Worm (Caenorhabditis elegans) whole organism, L1 larva: ENCODE data around the gene C02H6.3.

Experiments
- C16A3.4 ChIP-seq: fragments of 150-350 bp; optimal IDR thresholded peaks from 2 replicates; lab custom pipeline; 2014; ENCODE audit warnings: missing biosample characterization, missing genetic modification characterization
- C34B4.2 ChIP-seq: sonication (generic microtip); optimal IDR thresholded peaks from 2 replicates; lab custom pipeline; 2017; ENCODE audit warnings: mild to moderate bottlenecking, missing genetic modification characterization, missing compliant biosample characterization
- F16B12.6 ChIP-seq: fragments of 150-350 bp; optimal IDR thresholded peaks from 2 replicates; lab custom pipeline; 2014; ENCODE audit warnings: missing biosample characterization, missing genetic modification characterization
- Y116A8C.19 ChIP-seq: sonication (generic microtip); optimal IDR thresholded peaks from 2 replicates; lab custom pipeline; 2016; ENCODE audit warnings: missing compliant biosample characterization, missing genetic modification characterization, borderline replicate concordance
- aha-1 ChIP-seq: fragments of 150-350 bp; optimal IDR thresholded peaks from 2 replicates; lab custom pipeline; 2014; ENCODE audit warnings: missing biosample characterization, missing genetic modification characterization
- aly-2 ChIP-seq: fragments of 150-350 bp; optimal IDR thresholded peaks from 2 replicates; lab custom pipeline; 2014; ENCODE audit warnings: missing biosample characterization, missing genetic modification characterization
- ceh-63 ChIP-seq: fragments of 200-800 bp; sonication (Bioruptor generic); optimal IDR thresholded peaks from 2 replicates; lab custom pipeline; 2018; ENCODE audit warnings: mild to moderate bottlenecking, missing genetic modification characterization, missing compliant biosample characterization
- ceh-88 ChIP-seq: fragments of 200-800 bp; sonication (Bioruptor generic); IDR thresholded peaks from 2 replicates; pipeline ENCODE4 v1.3.6; 2022; ENCODE audit warnings: missing genetic modification characterization, missing compliant biosample characterization
- ceh-90 ChIP-seq: sonication (generic microtip); optimal IDR thresholded peaks from 2 replicates; lab custom pipeline; 2016; ENCODE audit warnings: missing genetic modification characterization, missing compliant biosample characterization
- ces-1 ChIP-seq: fragments of 150-350 bp; optimal IDR thresholded peaks from 2 replicates; lab custom pipeline; 2014; ENCODE audit warnings: missing biosample characterization, missing genetic modification reagents, missing genetic modification characterization
- dsc-1 ChIP-seq: sonication (generic microtip); optimal IDR thresholded peaks from 2 replicates; lab custom pipeline; 2016; ENCODE audit warnings: mild to moderate bottlenecking, missing genetic modification characterization, missing compliant biosample characterization
- efl-1 ChIP-seq, 4 experiments: fragments of 150-350 bp; optimal IDR thresholded peaks in 3 of 4; peaks in 1 of 4; 1 replicate in 1 of 4; 2 replicates in 3 of 4; lab custom pipeline; 2014; ENCODE audit warnings: missing biosample characterization in 2 of 4, missing genetic modification characterization in 2 of 4, missing genetic modification reagents in 2 of 4
- efl-3 ChIP-seq: fragments of 200-800 bp; sonication (Bioruptor generic); optimal IDR thresholded peaks from 2 replicates; lab custom pipeline; 2018; ENCODE audit warnings: mild to moderate bottlenecking, missing genetic modification characterization, missing compliant biosample characterization
- egl-27 ChIP-seq, 2 experiments: fragments of 150-350 bp in 1 of 2; sonication (generic microtip); optimal IDR thresholded peaks; 3 replicates each; lab custom pipeline; 2017 to 2018; ENCODE audit warnings: missing biosample characterization in 2 of 2, missing genetic modification characterization in 2 of 2, missing genetic modification reagents in 2 of 2
- elt-2 ChIP-seq: sonication (generic microtip); optimal IDR thresholded peaks from 2 replicates; lab custom pipeline; 2016; ENCODE audit warnings: missing genetic modification characterization, mild to moderate bottlenecking, inconsistent platforms, missing compliant biosample characterization, missing genetic modification reagents
- ets-5 ChIP-seq: fragments of 200-800 bp; sonication (Bioruptor generic); IDR thresholded peaks from 2 replicates; pipeline ENCODE4 v1.3.6; 2022; ENCODE audit warnings: missing genetic modification characterization, missing compliant biosample characterization
- fkh-4 ChIP-seq: sonication (generic microtip); optimal IDR thresholded peaks from 2 replicates; lab custom pipeline; 2016; ENCODE audit warnings: missing compliant biosample characterization, missing genetic modification characterization, borderline replicate concordance
- fos-1 ChIP-seq: fragments of 150-350 bp; optimal IDR thresholded peaks from 2 replicates; lab custom pipeline; 2014; ENCODE audit warnings: missing biosample characterization, missing genetic modification characterization
- grh-1 ChIP-seq: fragments of 200-800 bp; sonication (Bioruptor generic); IDR thresholded peaks from 2 replicates; pipeline ENCODE4 v1.3.6; 2022; ENCODE audit warnings: missing genetic modification reagents, missing genetic modification characterization, missing compliant biosample characterization
- hlh-17 ChIP-seq: fragments of 200-800 bp; sonication (Bioruptor generic); optimal IDR thresholded peaks from 2 replicates; lab custom pipeline; 2018; ENCODE audit warnings: missing genetic modification characterization, mild to moderate bottlenecking, missing compliant biosample characterization, moderate library complexity, borderline replicate concordance
- hlh-4 ChIP-seq: sonication (generic microtip); optimal IDR thresholded peaks from 2 replicates; lab custom pipeline; 2016; ENCODE audit warnings: mild to moderate bottlenecking, missing genetic modification characterization, missing compliant biosample characterization
- hpl-2 ChIP-seq: fragments of 150-350 bp; optimal IDR thresholded peaks from 2 replicates; lab custom pipeline; 2014; ENCODE audit warnings: missing biosample characterization, missing genetic modification reagents, missing genetic modification characterization
- irx-1 ChIP-seq: sonication (generic microtip); optimal IDR thresholded peaks from 2 replicates; lab custom pipeline; 2016; ENCODE audit warnings: missing genetic modification characterization, missing compliant biosample characterization
- isw-1 ChIP-seq: fragments of 200-800 bp; sonication (Bioruptor generic); IDR thresholded peaks from 2 replicates; pipeline ENCODE4 v1.3.6; 2022; ENCODE audit warnings: missing genetic modification characterization, missing compliant biosample characterization
- jun-1 ChIP-seq: fragments of 150-350 bp; optimal IDR thresholded peaks from 2 replicates; lab custom pipeline; 2014; ENCODE audit warnings: missing biosample characterization, missing genetic modification reagents, missing genetic modification characterization
- lin-13 ChIP-seq: fragments of 150-350 bp; optimal IDR thresholded peaks from 2 replicates; lab custom pipeline; 2014; ENCODE audit warnings: missing biosample characterization, missing genetic modification reagents, missing genetic modification characterization
- lin-14 ChIP-seq: fragments of 200-800 bp; sonication (Bioruptor generic); optimal IDR thresholded peaks from 2 replicates; lab custom pipeline; 2018; ENCODE audit warnings: mild to moderate bottlenecking, missing genetic modification characterization, moderate library complexity, missing compliant biosample characterization
- lin-15B ChIP-seq: fragments of 150-350 bp; sonication (generic microtip); optimal IDR thresholded peaks from 3 replicates; lab custom pipeline; 2014; ENCODE audit warnings: missing biosample characterization, missing genetic modification characterization
- lin-35 ChIP-seq, 2 experiments: fragments of 150-350 bp; optimal IDR thresholded peaks; 2 replicates each; lab custom pipeline; 2014; ENCODE audit warnings: missing biosample characterization in 2 of 2, missing genetic modification characterization in 2 of 2, missing genetic modification reagents in 2 of 2
- lsy-2 ChIP-seq, 2 experiments: fragments of 150-350 bp; optimal IDR thresholded peaks; 2 replicates each; lab custom pipeline; 2014; ENCODE audit warnings: missing biosample characterization in 2 of 2, missing genetic modification characterization in 2 of 2
- mab-9 ChIP-seq: fragments of 200-800 bp; sonication (Bioruptor generic); IDR thresholded peaks from 2 replicates; pipeline ENCODE4 v1.3.6; 2022; ENCODE audit warnings: missing genetic modification reagents, missing genetic modification characterization, missing compliant biosample characterization
- mef-2 ChIP-seq: fragments of 150-350 bp; optimal IDR thresholded peaks from 2 replicates; lab custom pipeline; 2014; ENCODE audit warnings: missing biosample characterization, missing genetic modification characterization
- nhr-12 ChIP-seq: sonication (generic microtip); optimal IDR thresholded peaks from 2 replicates; lab custom pipeline; 2017; ENCODE audit warnings: missing biosample characterization, missing genetic modification characterization
- nhr-20 ChIP-seq: sonication (generic microtip); optimal IDR thresholded peaks from 2 replicates; lab custom pipeline; 2016; ENCODE audit warnings: mild to moderate bottlenecking, missing genetic modification characterization, missing compliant biosample characterization
- nhr-237 ChIP-seq: fragments of 150-350 bp; optimal IDR thresholded peaks from 2 replicates; lab custom pipeline; 2014; ENCODE audit warnings: missing biosample characterization, missing genetic modification characterization
- nhr-71 ChIP-seq: sonication (generic microtip); optimal IDR thresholded peaks from 2 replicates; lab custom pipeline; 2016; ENCODE audit warnings: mild to moderate bottlenecking, missing genetic modification characterization, moderate library complexity, missing compliant biosample characterization
- nhr-76 ChIP-seq: sonication (generic microtip); optimal IDR thresholded peaks from 2 replicates; lab custom pipeline; 2017; ENCODE audit warnings: missing biosample characterization, missing genetic modification characterization
- nhr-84 ChIP-seq: sonication (generic microtip); optimal IDR thresholded peaks from 2 replicates; lab custom pipeline; 2017; ENCODE audit warnings: missing biosample characterization, missing genetic modification characterization
- nhr-85 ChIP-seq: sonication (generic microtip); peaks from one replicate; lab custom pipeline; 2016; ENCODE audit warnings: missing genetic modification characterization, inconsistent platforms, missing compliant biosample characterization
- nhr-90 ChIP-seq: sonication (generic microtip); optimal IDR thresholded peaks from 2 replicates; lab custom pipeline; 2016; ENCODE audit warnings: mild to moderate bottlenecking, missing genetic modification characterization, missing compliant biosample characterization; ENCODE audit not compliant: poor library complexity
- pax-3 ChIP-seq: fragments of 200-800 bp; sonication (Bioruptor generic); optimal IDR thresholded peaks from 2 replicates; lab custom pipeline; 2018; ENCODE audit warnings: mild to moderate bottlenecking, missing genetic modification characterization, moderate library complexity, missing compliant biosample characterization
- rnt-1 ChIP-seq: sonication (generic microtip); optimal IDR thresholded peaks from 2 replicates; lab custom pipeline; 2016; ENCODE audit warnings: mild to moderate bottlenecking, missing genetic modification characterization, moderate library complexity, missing compliant biosample characterization
- sup-37 ChIP-seq: fragments of 200-800 bp; sonication (Bioruptor generic); optimal IDR thresholded peaks from 2 replicates; lab custom pipeline; 2018; ENCODE audit warnings: mild to moderate bottlenecking, missing genetic modification characterization, missing compliant biosample characterization
- swsn-7 ChIP-seq: sonication (generic microtip); optimal IDR thresholded peaks from 2 replicates; lab custom pipeline; 2016; ENCODE audit warnings: missing genetic modification characterization, missing compliant biosample characterization
- tbx-2 ChIP-seq: sonication (generic microtip); optimal IDR thresholded peaks from 2 replicates; lab custom pipeline; 2016; ENCODE audit warnings: missing genetic modification characterization, missing compliant biosample characterization
- unc-130 ChIP-seq: fragments of 150-350 bp; optimal IDR thresholded peaks from 2 replicates; lab custom pipeline; 2017; ENCODE audit warnings: missing biosample characterization, missing genetic modification characterization, inconsistent platforms
- unc-30 ChIP-seq: sonication (generic microtip); optimal IDR thresholded peaks from 2 replicates; lab custom pipeline; 2017; ENCODE audit warnings: missing biosample characterization, missing genetic modification characterization
- unc-62 ChIP-seq: fragments of 150-350 bp; optimal IDR thresholded peaks from 2 replicates; lab custom pipeline; 2014; ENCODE audit warnings: missing biosample characterization, missing genetic modification reagents, missing genetic modification characterization
- unc-86 ChIP-seq: sonication (generic microtip); optimal IDR thresholded peaks from 2 replicates; lab custom pipeline; 2016; ENCODE audit warnings: missing genetic modification characterization, missing compliant biosample characterization
- xbp-1 ChIP-seq: sonication (generic microtip); optimal IDR thresholded peaks from 2 replicates; lab custom pipeline; 2016; ENCODE audit warnings: missing genetic modification characterization, missing compliant biosample characterization
- zag-1 ChIP-seq: fragments of 150-350 bp; optimal IDR thresholded peaks from 2 replicates; lab custom pipeline; 2014; ENCODE audit warnings: missing biosample characterization, missing genetic modification characterization
- ztf-11 ChIP-seq, 2 experiments: sonication (generic microtip); optimal IDR thresholded peaks; 2 replicates each; lab custom pipeline; 2016 to 2017; ENCODE audit warnings: missing genetic modification characterization in 2 of 2, missing biosample characterization in 1 of 2, missing compliant biosample characterization in 1 of 2
- ztf-4 ChIP-seq: fragments of 150-350 bp; optimal IDR thresholded peaks from 2 replicates; lab custom pipeline; 2014; ENCODE audit warnings: missing biosample characterization, missing genetic modification characterization

C02H6.3 gene

ce11 chrV:7434805-7435363 is 47.2 kb upstream of the C02H6.3 start (continued):
- peak; percentile 29 for TF ChIP-seq pax-3 (tag; lab: Kevin White, UChicago)
- TF ChIP-seq tbx-2 (tag; lab: Kevin White, UChicago): peak; percentile 69
- TF ChIP-seq aly-2 (tag; lab: Kevin White, UChicago): no peak
- TF ChIP-seq fos-1 (tag; lab: Kevin White, UChicago): no peak
- no peak for TF ChIP-seq mab-9 (GFP tag; lab: Robert Waterston, UW)
- no peak for TF ChIP-seq isw-1 (GFP tag; lab: Robert Waterston, UW)
- peak; percentile 63 for TF ChIP-seq swsn-7
- no peak for TF ChIP-seq efl-3 (GFP tag; lab: Kevin White, UChicago)
- no peak for TF ChIP-seq fkh-4 (tag; lab: Kevin White, UChicago)
- peak; percentile 55 to 58 for TF ChIP-seq lsy-2 (tag; optimal IDR thresholded peaks at IDR 0.05; lab: Kevin White, UChicago)
- TF ChIP-seq xbp-1 (tag; lab: Kevin White, UChicago): peak; percentile 32
- TF ChIP-seq ces-1 (GFP tag; lab: Kevin White, UChicago): no peak
- no peak for TF ChIP-seq ceh-63 (GFP tag; lab: Kevin White, UChicago)
- no peak for TF ChIP-seq C34B4.2 (tag; lab: Kevin White, UChicago)
- TF ChIP-seq jun-1: no peak
- peak; percentile 0 for TF ChIP-seq mef-2 (tag; lab: Kevin White, UChicago)
- TF ChIP-seq hlh-4 (tag; lab: Kevin White, UChicago): no peak
- TF ChIP-seq nhr-237 (tag; lab: Kevin White, UChicago): no peak
- TF ChIP-seq C16A3.4 (tag; lab: Kevin White, UChicago): peak; percentile 13
- TF ChIP-seq ceh-88: no peak
- TF ChIP-seq hlh-17 (GFP tag; lab: Kevin White, UChicago): no peak
- no peak for TF ChIP-seq hpl-2 (GFP tag; lab: Kevin White, UChicago)
- TF ChIP-seq unc-62 (GFP tag; lab: Kevin White, UChicago): no peak
- TF ChIP-seq ceh-90 (tag; lab: Kevin White, UChicago): no peak
- peak; percentile 19 to 41 for TF ChIP-seq efl-1 (optimal IDR thresholded peaks at IDR 0.05; lab: Kevin White, UChicago)
- peak in 1 of 2 experiments; percentile 87 for TF ChIP-seq efl-1 (GFP tag; optimal IDR thresholded peaks at IDR 0.05 in 1 of 2; lab: Kevin White, UChicago)
- no peak for TF ChIP-seq unc-30 (tag; lab: Kevin White, UChicago)
- TF ChIP-seq rnt-1 (tag; lab: Kevin White, UChicago): peak; percentile 56
- no peak for TF ChIP-seq irx-1 (tag; lab: Kevin White, UChicago)
- TF ChIP-seq lin-15B (tag; lab: Kevin White, UChicago): no peak
- TF ChIP-seq ztf-4 (tag; lab: Kevin White, UChicago): no peak
- peak; percentile 78 for TF ChIP-seq nhr-20
- TF ChIP-seq nhr-85: no peak
- TF ChIP-seq nhr-12 (tag; lab: Kevin White, UChicago): no peak
- peak; percentile 31 for TF ChIP-seq sup-37 (GFP tag; lab: Kevin White, UChicago)
- TF ChIP-seq dsc-1: peak; percentile 47
- TF ChIP-seq lin-13 (GFP tag; lab: Kevin White, UChicago): no peak
- TF ChIP-seq elt-2 (tag; lab: Kevin White, UChicago): peak; percentile 58
- no peak for TF ChIP-seq F16B12.6 (tag; lab: Kevin White, UChicago)
- TF ChIP-seq nhr-71 (tag; lab: Kevin White, UChicago): peak; percentile 92
- peak; percentile 88 for TF ChIP-seq lin-14
- TF ChIP-seq nhr-76 (tag; lab: Kevin White, UChicago): no peak
- TF ChIP-seq grh-1: no peak
- peak; percentile 34 for TF ChIP-seq unc-130 (tag; lab: Kevin White, UChicago)
- TF ChIP-seq Y116A8C.19 (tag; lab: Kevin White, UChicago): no peak
- no peak for TF ChIP-seq zag-1 (tag; lab: Kevin White, UChicago)
- TF ChIP-seq egl-27 (tag; optimal IDR thresholded peaks at IDR 0.05; lab: Kevin White, UChicago): no peak
- TF ChIP-seq ets-5 (GFP tag; lab: Robert Waterston, UW): no peak
- peak; percentile 29 for TF ChIP-seq nhr-90 (tag; lab: Kevin White, UChicago)
- no peak for TF ChIP-seq aha-1 (tag; lab: Kevin White, UChicago)
- no peak for TF ChIP-seq nhr-84 (tag; lab: Kevin White, UChicago)
- TF ChIP-seq lin-35 (GFP tag; optimal IDR thresholded peaks at IDR 0.05; lab: Kevin White, UChicago): peak; percentile 49 to 72
- no peak for TF ChIP-seq ztf-11 (tag; optimal IDR thresholded peaks at IDR 0.05; lab: Kevin White, UChicago)
- peak; percentile 25 for TF ChIP-seq unc-86 (tag; lab: Kevin White, UChicago)
